ENCODE assay signal across 1 fruit fly cellular context in genomic region chr3R:23922502-23923350, dm6.
A peak's percentile ranks its signal among the peaks of the same experiment; 100 is the strongest.
TF ChIP-seq lines count a peak whose summit lies in the region.

Gene sba (minus strand): TSS chr3R:23922973.
Gene CG31141 (plus strand): TSS chr3R:23923300.

TF ChIP-seq in whole organism, embryonic, 481 proteins besides CTCF, POLR2A, EP300 and RAD21 (continued from another document and continues in another):
- TF ChIP-seq CG8290 (GFP tag; optimal IDR thresholded peaks at IDR 0.05; lab: Kevin White, UChicago) (no peak), CG8290 (tag; optimal IDR thresholded peaks at IDR 0.05; lab: Kevin White, UChicago) (peak in 1 of 2 experiments; percentile 81), seq (GFP tag; IDR thresholded peaks at IDR 0.05; lab: Robert Waterston, UW) (no peak), nmo (GFP tag; optimal IDR thresholded peaks at IDR 0.05; lab: Kevin White, UChicago) (peak; percentile 53), h (optimal IDR thresholded peaks at IDR 0.05; lab: Kevin White, UChicago) (no peak), NFAT (GFP tag; IDR thresholded peaks at IDR 0.05; lab: Robert Waterston, UW) (0 out of 2 replicates have a peak, but pooled peaks have one; percentile 20), Lpt (GFP tag; optimal IDR thresholded peaks at IDR 0.05; lab: Kevin White, UChicago) (no peak), Atf3 (GFP tag; optimal IDR thresholded peaks at IDR 0.05; lab: Kevin White, UChicago) (no peak), Spps (tag; optimal IDR thresholded peaks at IDR 0.05; lab: Kevin White, UChicago) (peak; percentile 4), jumu (GFP tag; optimal IDR thresholded peaks at IDR 0.05; lab: Kevin White, UChicago) (no peak), ken (GFP tag; IDR thresholded peaks at IDR 0.05; lab: Robert Waterston, UW) (no peak), CG10366 (GFP tag; IDR thresholded peaks at IDR 0.05; lab: Robert Waterston, UW) (no peak), sna (GFP tag; IDR thresholded peaks at IDR 0.05; lab: Robert Waterston, UW; ENCODE audit: partially characterized antibody) (peak; percentile 73), CG10267 (tag; optimal IDR thresholded peaks at IDR 0.05; lab: Kevin White, UChicago) (peak; percentile 15), knrl (GFP tag; IDR thresholded peaks at IDR 0.05; lab: Robert Waterston, UW; ENCODE audit: partially characterized antibody) (peak; percentile 87), ro (GFP tag; IDR thresholded peaks at IDR 0.05; lab: Robert Waterston, UW) (no peak), trem (tag; optimal IDR thresholded peaks at IDR 0.05; lab: Kevin White, UChicago) (peak; percentile 65), Ada2b (GFP tag; IDR thresholded peaks at IDR 0.05; lab: Robert Waterston, UW) (no peak), Ets65A (GFP tag; lab: Kevin White, UChicago) (no peak), CG31388 (GFP tag; optimal IDR thresholded peaks at IDR 0.05; lab: Kevin White, UChicago) (no peak), CG17829 (tag; optimal IDR thresholded peaks at IDR 0.05; lab: Kevin White, UChicago) (peak; percentile 3), crol (GFP tag; IDR thresholded peaks at IDR 0.05; lab: Robert Waterston, UW) (no peak), fd64A (GFP tag; optimal IDR thresholded peaks at IDR 0.05; lab: Kevin White, UChicago) (no peak), CG12155 (GFP tag; optimal IDR thresholded peaks at IDR 0.05; lab: Kevin White, UChicago) (no peak), CG10654 (GFP tag; optimal IDR thresholded peaks at IDR 0.05; lab: Kevin White, UChicago) (no peak), CG14441 (GFP tag; IDR thresholded peaks at IDR 0.05; lab: Robert Waterston, UW) (no peak), en (GFP tag; optimal IDR thresholded peaks at IDR 0.05; lab: Kevin White, UChicago) (no peak), Vsx1 (GFP tag; optimal IDR thresholded peaks at IDR 0.05; lab: Kevin White, UChicago) (no peak), CG8388 (GFP tag; optimal IDR thresholded peaks at IDR 0.05; lab: Kevin White, UChicago) (no peak), CG18011 (GFP tag; optimal IDR thresholded peaks at IDR 0.05; lab: Kevin White, UChicago) (no peak), sim (GFP tag; IDR thresholded peaks at IDR 0.05; lab: Robert Waterston, UW) (no peak), CG43689 (GFP tag; IDR thresholded peaks at IDR 0.05; lab: Robert Waterston, UW) (no peak), CG12391 (tag; optimal IDR thresholded peaks at IDR 0.05; lab: Kevin White, UChicago) (peak; percentile 29), peb (GFP tag; IDR thresholded peaks at IDR 0.05; lab: Robert Waterston, UW) (no peak), org-1 (GFP tag; optimal IDR thresholded peaks at IDR 0.05; lab: Kevin White, UChicago) (no peak), CG30020 (tag; optimal IDR thresholded peaks at IDR 0.05; lab: Kevin White, UChicago) (no peak), dpn (GFP tag; optimal IDR thresholded peaks at IDR 0.05; lab: Kevin White, UChicago) (no peak), unc-4 (GFP tag; IDR thresholded peaks at IDR 0.05; lab: Robert Waterston, UW; ENCODE audit: partially characterized antibody) (peak; percentile 86), CG17612 (GFP tag; IDR thresholded peaks at IDR 0.05; lab: Robert Waterston, UW) (no peak), slou (GFP tag; optimal IDR thresholded peaks at IDR 0.05; lab: Kevin White, UChicago) (no peak), lov (optimal IDR thresholded peaks at IDR 0.05; lab: Kevin White, UChicago) (no peak), lov (GFP tag; IDR thresholded peaks at IDR 0.05; lab: Robert Waterston, UW) (no peak), gt (GFP tag; IDR thresholded peaks at IDR 0.05; lab: Robert Waterston, UW) (no peak), CG13296 (GFP tag; optimal IDR thresholded peaks at IDR 0.05; lab: Kevin White, UChicago) (peak; percentile 44), gcm2 (GFP tag; optimal IDR thresholded peaks at IDR 0.05; lab: Kevin White, UChicago) (no peak), crc (GFP tag; optimal IDR thresholded peaks at IDR 0.05; lab: Kevin White, UChicago) (no peak), Taf1 (GFP tag; IDR thresholded peaks at IDR 0.05; lab: Robert Waterston, UW) (no peak), Nf-YA (GFP tag; IDR thresholded peaks at IDR 0.05; lab: Robert Waterston, UW) (no peak), Xbp1 (GFP tag; optimal IDR thresholded peaks at IDR 0.05; lab: Kevin White, UChicago) (peak; percentile 0), CG7271 (tag; optimal IDR thresholded peaks at IDR 0.05; lab: Kevin White, UChicago) (no peak), hkb (optimal IDR thresholded peaks at IDR 0.05; lab: Kevin White, UChicago) (no peak), hkb (GFP tag; IDR thresholded peaks at IDR 0.05; lab: Robert Waterston, UW) (peak; percentile 50), CG8359 (GFP tag; optimal IDR thresholded peaks at IDR 0.05; lab: Kevin White, UChicago; ENCODE audit: borderline replicate concordance) (no peak), Hr39 (optimal IDR thresholded peaks at IDR 0.05; lab: Kevin White, UChicago) (no peak), al (GFP tag; IDR thresholded peaks at IDR 0.05; lab: Robert Waterston, UW) (no peak), Neu2 (GFP tag; optimal IDR thresholded peaks at IDR 0.05; lab: Kevin White, UChicago; ENCODE audit: borderline replicate concordance) (no peak), danr (GFP tag; IDR thresholded peaks at IDR 0.05; lab: Robert Waterston, UW) (no peak), tin (GFP tag; optimal IDR thresholded peaks at IDR 0.05; lab: Kevin White, UChicago) (peak; percentile 18), CG6254 (GFP tag; optimal IDR thresholded peaks at IDR 0.05; lab: Kevin White, UChicago) (no peak), Six4 (GFP tag; optimal IDR thresholded peaks at IDR 0.05; lab: Kevin White, UChicago) (no peak), run (tag; optimal IDR thresholded peaks at IDR 0.05; lab: Kevin White, UChicago) (no peak), D19A (tag; optimal IDR thresholded peaks at IDR 0.05; lab: Kevin White, UChicago) (no peak), CG14965 (GFP tag; optimal IDR thresholded peaks at IDR 0.05; lab: Kevin White, UChicago; ENCODE audit: borderline replicate concordance) (no peak), lmd (GFP tag; IDR thresholded peaks at IDR 0.05; lab: Robert Waterston, UW) (no peak), dmrt99B (tag; optimal IDR thresholded peaks at IDR 0.05; lab: Kevin White, UChicago) (no peak), CG6654 (GFP tag; optimal IDR thresholded peaks at IDR 0.05; lab: Kevin White, UChicago) (no peak), CG17186 (GFP tag; optimal IDR thresholded peaks at IDR 0.05; lab: Kevin White, UChicago) (peak; percentile 27), slbo (GFP tag; IDR thresholded peaks at IDR 0.05; lab: Robert Waterston, UW) (no peak), pita (GFP tag; optimal IDR thresholded peaks at IDR 0.05; lab: Kevin White, UChicago) (no peak), Sry-β (GFP tag; optimal IDR thresholded peaks at IDR 0.05; lab: Kevin White, UChicago) (no peak), CG10565 (GFP tag; optimal IDR thresholded peaks at IDR 0.05; lab: Kevin White, UChicago) (no peak), Sox100B (GFP tag; optimal IDR thresholded peaks at IDR 0.05; lab: Kevin White, UChicago) (no peak), CG12104 (GFP tag; optimal IDR thresholded peaks at IDR 0.05; lab: Kevin White, UChicago) (no peak), Mes4 (GFP tag; optimal IDR thresholded peaks at IDR 0.05; lab: Kevin White, UChicago) (no peak), CG32532 (GFP tag; IDR thresholded peaks at IDR 0.05; lab: Robert Waterston, UW) (no peak), Hey (tag; optimal IDR thresholded peaks at IDR 0.05; lab: Kevin White, UChicago) (no peak), yki (optimal IDR thresholded peaks at IDR 0.05; lab: Kevin White, UChicago) (no peak), CG14710 (tag; optimal IDR thresholded peaks at IDR 0.05; lab: Kevin White, UChicago) (peak; percentile 35), CG3726 (GFP tag; IDR thresholded peaks at IDR 0.05; lab: Robert Waterston, UW) (no peak), Scr (GFP tag; IDR thresholded peaks at IDR 0.05; lab: Robert Waterston, UW; ENCODE audit: partially characterized antibody) (peak; percentile 79), ssp (GFP tag; IDR thresholded peaks at IDR 0.05; lab: Robert Waterston, UW) (no peak), CG9817 (tag; optimal IDR thresholded peaks at IDR 0.05; lab: Kevin White, UChicago) (no peak), gsb-n (tag; optimal IDR thresholded peaks at IDR 0.05; lab: Kevin White, UChicago) (peak; percentile 45), HmgZ (tag; optimal IDR thresholded peaks at IDR 0.05; lab: Kevin White, UChicago) (peak; percentile 67), sqz (GFP tag; optimal IDR thresholded peaks at IDR 0.05; lab: Kevin White, UChicago) (peak; percentile 68), zfh1 (GFP tag; IDR thresholded peaks at IDR 0.05; lab: Robert Waterston, UW) (no peak), gcm (GFP tag; optimal IDR thresholded peaks at IDR 0.05; lab: Kevin White, UChicago) (peak; percentile 26), CG30431 (GFP tag; optimal IDR thresholded peaks at IDR 0.05; lab: Kevin White, UChicago) (no peak), sima (GFP tag; optimal IDR thresholded peaks at IDR 0.05; lab: Kevin White, UChicago) (no peak), CG2116 (GFP tag; optimal IDR thresholded peaks at IDR 0.05; lab: Kevin White, UChicago) (peak; percentile 34), pan (optimal IDR thresholded peaks at IDR 0.05; lab: Kevin White, UChicago) (no peak), pan (GFP tag; optimal IDR thresholded peaks at IDR 0.05 in 1 of 2, IDR thresholded peaks at IDR 0.05 in 1 of 2) (no peak), Med (GFP tag; lab: Kevin White, UChicago) (peak; percentile 74), Meics (GFP tag; optimal IDR thresholded peaks at IDR 0.05; lab: Kevin White, UChicago) (no peak), Gug (GFP tag; IDR thresholded peaks at IDR 0.05; lab: Robert Waterston, UW) (no peak), Doc2 (GFP tag; IDR thresholded peaks at IDR 0.05; lab: Robert Waterston, UW) (no peak), so (GFP tag; IDR thresholded peaks at IDR 0.05; lab: Robert Waterston, UW) (no peak), fu2 (GFP tag; optimal IDR thresholded peaks at IDR 0.05; lab: Kevin White, UChicago) (no peak), Deaf1 (tag; optimal IDR thresholded peaks at IDR 0.05; lab: Kevin White, UChicago) (peak; percentile 72), Eip74EF (GFP tag; optimal IDR thresholded peaks at IDR 0.05; lab: Kevin White, UChicago) (peak in 1 of 2 experiments; percentile 27), CG6854 (GFP tag; optimal IDR thresholded peaks at IDR 0.05; lab: Kevin White, UChicago) (peak; percentile 26), twi (tag; optimal IDR thresholded peaks at IDR 0.05; lab: Kevin White, UChicago) (no peak), Xrp1 (GFP tag; IDR thresholded peaks at IDR 0.05; lab: Robert Waterston, UW) (no peak), CG9437 (GFP tag; optimal IDR thresholded peaks at IDR 0.05; lab: Kevin White, UChicago) (peak; percentile 13), CG6813 (GFP tag; optimal IDR thresholded peaks at IDR 0.05; lab: Kevin White, UChicago) (no peak), br (optimal IDR thresholded peaks at IDR 0.05; lab: Kevin White, UChicago) (no peak), CG9932 (GFP tag; IDR thresholded peaks at IDR 0.05; lab: Robert Waterston, UW) (no peak), nerfin-2 (GFP tag; IDR thresholded peaks at IDR 0.05; lab: Robert Waterston, UW; ENCODE audit: partially characterized antibody) (peak; percentile 88), CG17802 (tag; optimal IDR thresholded peaks at IDR 0.05; lab: Kevin White, UChicago) (no peak), Nf-YC (tag; optimal IDR thresholded peaks at IDR 0.05; lab: Kevin White, UChicago) (peak; percentile 2), Gsc (GFP tag; IDR thresholded peaks at IDR 0.05; lab: Robert Waterston, UW) (no peak), CG14667 (GFP tag; IDR thresholded peaks at IDR 0.05; lab: Robert Waterston, UW) (no peak), CG10959 (GFP tag; IDR thresholded peaks at IDR 0.05; lab: Robert Waterston, UW) (no peak), CHES-1-like (GFP tag; optimal IDR thresholded peaks at IDR 0.05; lab: Kevin White, UChicago) (peak; percentile 13), Max (GFP tag; optimal IDR thresholded peaks at IDR 0.05; lab: Kevin White, UChicago) (no peak), GATAe (GFP tag; conservative IDR thresholded peaks at IDR 0.05; lab: Robert Waterston, UW) (no peak), zen (tag; optimal IDR thresholded peaks at IDR 0.05; lab: Kevin White, UChicago) (peak; percentile 56), CG9609 (GFP tag; optimal IDR thresholded peaks at IDR 0.05; lab: Kevin White, UChicago) (no peak), Tbp (GFP tag; optimal IDR thresholded peaks at IDR 0.05; lab: Kevin White, UChicago) (no peak), ab (GFP tag; optimal IDR thresholded peaks at IDR 0.05; lab: Kevin White, UChicago) (no peak), CG18262 (tag; optimal IDR thresholded peaks at IDR 0.05; lab: Kevin White, UChicago) (peak; percentile 6), CG31224 (GFP tag; IDR thresholded peaks at IDR 0.05; lab: Robert Waterston, UW) (no peak), CG6765 (GFP tag; optimal IDR thresholded peaks at IDR 0.05; lab: Kevin White, UChicago) (peak; percentile 28), luna (GFP tag; optimal IDR thresholded peaks at IDR 0.05; lab: Kevin White, UChicago) (no peak), bcd (GFP tag; optimal IDR thresholded peaks at IDR 0.05; lab: Kevin White, UChicago) (no peak), tup (GFP tag; optimal IDR thresholded peaks at IDR 0.05; lab: Kevin White, UChicago) (no peak), sens (GFP tag; lab: Kevin White, UChicago) (peak; percentile 81), btn (GFP tag; optimal IDR thresholded peaks at IDR 0.05; lab: Kevin White, UChicago) (no peak), Myb (GFP tag; optimal IDR thresholded peaks at IDR 0.05; lab: Kevin White, UChicago) (peak; percentile 86), chm (GFP tag; IDR thresholded peaks at IDR 0.05; lab: Robert Waterston, UW) (no peak; the same call in 1 of the 2 replicates), CG5180 (GFP tag; optimal IDR thresholded peaks at IDR 0.05; lab: Kevin White, UChicago) (no peak), CG13624 (GFP tag; optimal IDR thresholded peaks at IDR 0.05; lab: Kevin White, UChicago) (peak; percentile 29), pfk (GFP tag; optimal IDR thresholded peaks at IDR 0.05; lab: Kevin White, UChicago) (no peak), Lhr (GFP tag; optimal IDR thresholded peaks at IDR 0.05; lab: Kevin White, UChicago) (peak; percentile 53), Dll (GFP tag; IDR thresholded peaks at IDR 0.05; lab: Robert Waterston, UW; ENCODE audit: partially characterized antibody) (peak; percentile 79), sob (GFP tag; IDR thresholded peaks at IDR 0.05; lab: Robert Waterston, UW) (peak; percentile 41; the same call in 1 of the 2 replicates), pho (GFP tag; optimal IDR thresholded peaks at IDR 0.05; lab: Kevin White, UChicago) (no peak), Rx (GFP tag; IDR thresholded peaks at IDR 0.05; lab: Robert Waterston, UW) (no peak), stwl (tag; optimal IDR thresholded peaks at IDR 0.05; lab: Kevin White, UChicago) (peak; percentile 85)
